Worm (Caenorhabditis elegans): ENCODE results near the gene F49C12.7.
"Not testable (repeated sequence)": the region's sequence is repeated elsewhere in the genome, so short reads cannot be mapped to it uniquely, and the experiment has no call there.

Gene F49C12.7

ce11 chrIV:9299145-9299544, 13.6 kb downstream of the F49C12.7 start, which contains the start of gene F49C12.2:
Gene F49C12.2 (minus strand): TSS chrIV:9299245.
- no peak for TF ChIP-seq unc-62 (GFP tag; optimal IDR thresholded peaks at IDR 0.05)
- no peak for TF ChIP-seq elt-2 (tag; optimal IDR thresholded peaks at IDR 0.05)
- no peak for TF ChIP-seq hmg-11 (tag; optimal IDR thresholded peaks at IDR 0.05)
- no peak for TF ChIP-seq nhr-25 (tag; optimal IDR thresholded peaks at IDR 0.05)
- no peak for TF ChIP-seq nhr-11 (tag; optimal IDR thresholded peaks at IDR 0.05)
- no peak for TF ChIP-seq nhr-28 (tag; optimal IDR thresholded peaks at IDR 0.05)
- TF ChIP-seq pqm-1 (tag; optimal IDR thresholded peaks at IDR 0.05), result no peak
- TF ChIP-seq ceh-82 (tag; optimal IDR thresholded peaks at IDR 0.05), result no peak
- TF ChIP-seq ztf-4 (tag; optimal IDR thresholded peaks at IDR 0.05), result no peak
- no peak for TF ChIP-seq daf-12 (tag; optimal IDR thresholded peaks at IDR 0.05)
- no peak for TF ChIP-seq nhr-76 (tag; optimal IDR thresholded peaks at IDR 0.05)
- TF ChIP-seq egl-5 (tag; optimal IDR thresholded peaks at IDR 0.05), result no peak

- no peak for TF ChIP-seq daf-12 (tag; optimal IDR thresholded peaks at IDR 0.05)
- TF ChIP-seq elt-2 (tag; optimal IDR thresholded peaks at IDR 0.05), result no peak
- TF ChIP-seq ZK546.5 (tag; optimal IDR thresholded peaks at IDR 0.05), result no peak
- no peak for TF ChIP-seq ama-1 (optimal IDR thresholded peaks at IDR 0.05)
- no peak for TF ChIP-seq nhr-77 (tag; optimal IDR thresholded peaks at IDR 0.05)
- no peak for TF ChIP-seq unc-62 (GFP tag; optimal IDR thresholded peaks at IDR 0.05)
- no peak for TF ChIP-seq eor-1 (tag; optimal IDR thresholded peaks at IDR 0.05)
- TF ChIP-seq ceh-16 (tag; optimal IDR thresholded peaks at IDR 0.05), result no peak
- TF ChIP-seq nhr-11 (tag; optimal IDR thresholded peaks at IDR 0.05), result no peak
- no peak for TF ChIP-seq fkh-2 (tag; optimal IDR thresholded peaks at IDR 0.05)
- no peak for TF ChIP-seq mdl-1 (tag; optimal IDR thresholded peaks at IDR 0.05)
- no peak for TF ChIP-seq egl-5 (tag; optimal IDR thresholded peaks at IDR 0.05)
- no peak for TF ChIP-seq fos-1 (tag; optimal IDR thresholded peaks at IDR 0.05)
Measured at ce11 chrIV:9296285-9296684, 16.4 kb downstream of the F49C12.7 start, which contains the start of gene F49C12.1. Gene F49C12.1 (minus strand): TSS chrIV:9296354.

DNA sequence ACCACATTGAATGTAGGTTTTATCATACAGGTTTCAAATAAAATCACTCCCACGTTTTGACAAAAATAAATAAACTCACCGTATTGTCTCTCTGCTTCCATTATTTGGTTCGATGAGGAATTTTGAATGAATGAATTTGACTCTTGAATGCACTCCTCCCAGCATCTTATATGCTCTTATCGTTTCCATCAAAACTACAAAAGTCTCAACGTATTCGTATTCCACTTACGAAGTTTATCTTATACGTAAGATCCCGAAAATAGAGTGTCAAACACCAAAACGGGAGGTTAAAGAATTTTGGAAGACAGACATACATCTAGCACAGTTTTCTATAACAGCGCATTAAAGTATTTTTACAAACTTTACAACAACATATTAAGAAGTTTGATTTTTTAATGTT, 18.9 kb downstream of the F49C12.7 start, which contains the start of gene nhr-264:
nhr-264 (minus strand) TSS at position 101 of the 400 bp plus-strand sequence.
- TF ChIP-seq nhr-28, egl-27, fos-1 (tag; optimal IDR thresholded peaks at IDR 0.05): not testable (repeated sequence)

DNA sequence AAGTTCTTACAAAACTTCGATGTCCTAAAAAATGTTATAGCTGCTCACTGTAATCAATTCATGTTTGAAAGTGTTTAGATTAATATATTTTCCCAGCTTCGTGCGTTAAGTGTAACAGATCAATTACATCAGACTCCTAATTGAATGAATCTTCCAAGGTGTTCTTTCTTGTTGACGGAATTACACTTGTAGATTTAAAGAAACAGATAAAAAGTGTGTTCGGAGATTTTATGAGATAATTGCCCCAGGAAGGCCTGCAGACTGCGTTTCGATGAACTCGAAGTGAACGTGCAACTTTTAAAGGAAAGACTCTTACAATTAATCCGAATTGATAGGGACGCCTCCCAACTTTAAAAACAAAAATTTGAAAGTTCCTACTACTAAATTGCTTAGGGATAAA, 23.1 kb downstream of the F49C12.7 start:
- TF ChIP-seq elt-1 (tag; optimal IDR thresholded peaks at IDR 0.05) (peak; percentile 70), fkh-2 (tag; optimal IDR thresholded peaks at IDR 0.05) (no peak), ztf-4 (tag; optimal IDR thresholded peaks at IDR 0.05) (no peak), ceh-9 (tag; optimal IDR thresholded peaks at IDR 0.05) (no peak)

- TF ChIP-seq lin-15B, mdl-1, egl-27 (tag; optimal IDR thresholded peaks at IDR 0.05): not testable (repeated sequence)
Measured at ce11 chrIV:9286305-9286704, 26.4 kb downstream of the F49C12.7 start, which contains the start of gene nhr-267. Gene nhr-267 (minus strand): TSS chrIV:9286405.

DNA sequence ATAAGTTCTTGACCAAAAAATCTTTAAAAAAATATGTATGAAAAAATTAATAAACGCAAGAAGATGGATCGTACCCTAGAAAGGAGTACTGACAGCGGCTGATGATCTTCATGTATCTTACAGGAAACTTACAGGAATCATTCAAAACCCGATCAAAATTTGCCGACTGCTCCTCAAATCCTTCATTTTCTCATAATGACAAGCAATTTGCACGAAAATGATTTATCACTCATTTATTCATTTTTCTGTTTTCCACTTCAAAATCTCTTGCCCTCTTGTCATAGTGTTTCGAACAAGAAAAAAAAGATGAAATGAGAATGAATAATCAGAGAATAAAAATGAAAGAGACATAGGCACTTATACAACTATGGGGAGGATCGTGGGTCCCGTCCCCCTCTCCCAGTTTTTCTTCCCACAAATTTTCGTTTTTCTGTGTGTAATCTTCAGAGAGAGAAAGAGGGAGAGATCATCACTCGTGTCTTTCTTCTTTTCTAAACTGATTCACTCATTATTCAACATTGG, 38.7 kb downstream of the F49C12.7 start, which contains the start of gene nmy-3:
nmy-3 (plus strand) TSS at position 472 of the 522 bp plus-strand sequence.
- TF ChIP-seq tbx-2 (tag; optimal IDR thresholded peaks at IDR 0.05), result no peak
- no peak for TF ChIP-seq elt-1 (tag; optimal IDR thresholded peaks at IDR 0.05)
- no peak for TF ChIP-seq pqm-1 (tag; optimal IDR thresholded peaks at IDR 0.05)
- TF ChIP-seq elt-3 (tag; optimal IDR thresholded peaks at IDR 0.05), result no peak
- TF ChIP-seq egl-27 (tag; optimal IDR thresholded peaks at IDR 0.05), result no peak
- no peak for TF ChIP-seq nhr-25 (tag; optimal IDR thresholded peaks at IDR 0.05)
- no peak for TF ChIP-seq mml-1 (tag; optimal IDR thresholded peaks at IDR 0.05)
- no peak for TF ChIP-seq nhr-67 (tag; optimal IDR thresholded peaks at IDR 0.05)
- no peak for TF ChIP-seq nhr-237 (tag; optimal IDR thresholded peaks at IDR 0.05)
- no peak for TF ChIP-seq lin-39 (tag; optimal IDR thresholded peaks at IDR 0.05)
- no peak for TF ChIP-seq hmg-11 (tag; optimal IDR thresholded peaks at IDR 0.05)
- TF ChIP-seq egl-5 (tag; optimal IDR thresholded peaks at IDR 0.05), result no peak
- TF ChIP-seq ZK546.5 (tag; optimal IDR thresholded peaks at IDR 0.05), result no peak
- no peak for TF ChIP-seq daf-12 (tag; optimal IDR thresholded peaks at IDR 0.05)
- no peak for TF ChIP-seq fos-1 (tag; optimal IDR thresholded peaks at IDR 0.05)
- TF ChIP-seq elt-2 (tag; optimal IDR thresholded peaks at IDR 0.05), result no peak
